Fruit fly (Drosophila melanogaster) whole organism, embryonic: Measurements from ENCODE around the gene Ire1.

Experiments used
- CTCF ChIP-seq: fragments of 200-800 bp; sonication (Bioruptor generic); optimal IDR thresholded peaks from 2 replicates; lab custom pipeline; 2017; ENCODE audit warnings: missing biosample characterization, mild to moderate bottlenecking, missing genetic modification characterization, moderate library complexity
- maf-S ChIP-seq: fragments of 200-800 bp; sonication (Bioruptor generic); optimal IDR thresholded peaks from 2 replicates; lab custom pipeline; 2016; ENCODE audit warnings: missing biosample characterization, missing genetic modification characterization
- mam ChIP-seq: fragments of 200-800 bp; sonication (Bioruptor generic); optimal IDR thresholded peaks from 3 replicates; lab custom pipeline; 2016; ENCODE audit warnings: missing biosample characterization, missing genetic modification characterization

DNA sequence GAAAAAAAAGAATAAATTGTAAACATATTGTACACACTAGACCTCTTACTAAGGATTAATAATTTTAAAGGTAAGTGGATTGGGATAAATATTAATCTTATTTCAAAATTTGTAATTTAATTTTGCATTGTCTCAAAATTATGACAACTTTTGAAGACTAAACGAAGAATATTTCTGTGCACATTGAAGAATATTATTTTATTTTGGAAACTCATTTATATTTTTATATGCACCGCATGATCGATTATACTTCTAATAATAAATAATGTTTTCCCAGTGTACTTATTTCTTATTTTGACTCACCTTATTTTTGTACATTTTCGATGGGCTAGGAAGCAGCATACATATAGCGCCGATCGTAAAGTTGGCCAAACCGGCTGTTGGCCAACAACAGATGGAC, 17.2 kb downstream of the Ire1 start:
- TF ChIP-seq maf-S (GFP tag; lab: Kevin White, UChicago) = no peak
- no peak for TF ChIP-seq CTCF (GFP tag; lab: Kevin White, UChicago)
- no peak for TF ChIP-seq mam
